Worm (Caenorhabditis elegans): ENCODE measurements around the gene srbc-42.

Gene srbc-42

ce11 chrV:2191122-2191521, at the start of gene srbc-42:
srbc-42 (minus strand) TSS chrV:2191222.
- TF ChIP-seq ZK546.5 (tag; optimal IDR thresholded peaks at IDR 0.05) (no peak), nhr-76 (tag; optimal IDR thresholded peaks at IDR 0.05) (no peak), lin-39 (tag; optimal IDR thresholded peaks at IDR 0.05) (no peak), mml-1 (tag; optimal IDR thresholded peaks at IDR 0.05) (no peak), zag-1 (tag; optimal IDR thresholded peaks at IDR 0.05) (no peak), egl-5 (tag; optimal IDR thresholded peaks at IDR 0.05) (no peak), ztf-11 (tag; optimal IDR thresholded peaks at IDR 0.05) (no peak)

ce11 chrV:2238012-2238411, 47.0 kb upstream of the srbc-42 start:
- no peak for TF ChIP-seq nhr-237 (tag; optimal IDR thresholded peaks at IDR 0.05)
- TF ChIP-seq egl-27 (tag; optimal IDR thresholded peaks at IDR 0.05), result no peak
- TF ChIP-seq skn-1 (tag; optimal IDR thresholded peaks at IDR 0.05), result no peak
- TF ChIP-seq nhr-77 (tag; optimal IDR thresholded peaks at IDR 0.05), result no peak
- peak; percentile 57 for TF ChIP-seq pha-4 (tag; optimal IDR thresholded peaks at IDR 0.05)
- no peak for TF ChIP-seq ama-1 (optimal IDR thresholded peaks at IDR 0.05)
- no peak for TF ChIP-seq lsy-12 (tag; optimal IDR thresholded peaks at IDR 0.05)
- no peak for TF ChIP-seq eor-1 (tag; optimal IDR thresholded peaks at IDR 0.05)
- TF ChIP-seq snpc-4 (tag; optimal IDR thresholded peaks at IDR 0.05), result no peak
- TF ChIP-seq nhr-25 (tag; optimal IDR thresholded peaks at IDR 0.05), result no peak
- TF ChIP-seq ztf-11 (tag; optimal IDR thresholded peaks at IDR 0.05), result no peak
- TF ChIP-seq elt-2 (tag; optimal IDR thresholded peaks at IDR 0.05), result peak; percentile 26
- TF ChIP-seq pqm-1 (tag; optimal IDR thresholded peaks at IDR 0.05), result peak; percentile 8
- TF ChIP-seq lin-15B (tag; optimal IDR thresholded peaks at IDR 0.05), result no peak
- TF ChIP-seq ZK546.5 (tag; optimal IDR thresholded peaks at IDR 0.05), result no peak
- TF ChIP-seq nhr-43 (tag; optimal IDR thresholded peaks at IDR 0.05; ENCODE audit: poor library complexity, severe bottlenecking), result no peak
- no peak for TF ChIP-seq tbx-2 (tag; optimal IDR thresholded peaks at IDR 0.05)
- no peak for TF ChIP-seq unc-62 (GFP tag; optimal IDR thresholded peaks at IDR 0.05)

ce11 chrV:2235848-2236247, 44.8 kb upstream of the srbc-42 start, which contains the start of gene cyp-33C4:
cyp-33C4 (plus strand) TSS chrV:2236140.
- TF ChIP-seq tbx-2 (tag; optimal IDR thresholded peaks at IDR 0.05) (no peak), nhr-77 (tag; optimal IDR thresholded peaks at IDR 0.05) (no peak), elt-3 (tag; optimal IDR thresholded peaks at IDR 0.05) (no peak), lin-15B (tag; optimal IDR thresholded peaks at IDR 0.05) (no peak), jun-1 (tag; optimal IDR thresholded peaks at IDR 0.05) (peak; percentile 25), elt-2 (tag; optimal IDR thresholded peaks at IDR 0.05) (peak; percentile 43), ceh-28 (tag; optimal IDR thresholded peaks at IDR 0.05) (no peak), nhr-67 (tag; optimal IDR thresholded peaks at IDR 0.05) (no peak), fkh-2 (tag; optimal IDR thresholded peaks at IDR 0.05) (no peak), unc-39 (tag; optimal IDR thresholded peaks at IDR 0.05) (no peak), pha-4 (tag; optimal IDR thresholded peaks at IDR 0.05) (peak; percentile 39), R02D3.7 (tag; optimal IDR thresholded peaks at IDR 0.05) (no peak), nhr-25 (tag; optimal IDR thresholded peaks at IDR 0.05) (no peak), nfya-1 (tag; optimal IDR thresholded peaks at IDR 0.05; ENCODE audit: insufficient read depth) (peak; percentile 38), zag-1 (tag; optimal IDR thresholded peaks at IDR 0.05) (no peak), eor-1 (tag; optimal IDR thresholded peaks at IDR 0.05) (no peak), hmg-11 (tag; optimal IDR thresholded peaks at IDR 0.05) (peak; percentile 47), pqm-1 (tag; optimal IDR thresholded peaks at IDR 0.05) (peak; percentile 63), aly-2 (tag; optimal IDR thresholded peaks at IDR 0.05) (no peak)

ce11 chrV:2233177-2233576, 42.2 kb upstream of the srbc-42 start, which contains the start of gene nhr-96:
nhr-96 (plus strand) TSS chrV:2233477.
- TF ChIP-seq nhr-77 (tag; optimal IDR thresholded peaks at IDR 0.05), result no peak

ce11 chrV:2230912-2231311, 39.9 kb upstream of the srbc-42 start, which contains the start of gene nhr-134:
nhr-134 (plus strand) TSS chrV:2231223.
- TF ChIP-seq elt-2 (tag; optimal IDR thresholded peaks at IDR 0.05) (peak; percentile 53), snpc-4 (tag; optimal IDR thresholded peaks at IDR 0.05) (peak; percentile 34), fkh-2 (tag; optimal IDR thresholded peaks at IDR 0.05) (no peak), pha-4 (tag; optimal IDR thresholded peaks at IDR 0.05) (peak; percentile 63)
